Fruit fly (Drosophila melanogaster) whole organism, wandering third instar larva: ENCODE results near the gene CG6576.

Source experiments
- CG9705 ChIP-seq: fragments of 200-800 bp; sonication (Bioruptor generic); optimal IDR thresholded peaks from 2 replicates; lab custom pipeline; 2018; ENCODE audit warnings: missing biosample characterization, mild to moderate bottlenecking, missing genetic modification characterization
- Hnf4 ChIP-seq: fragments of 200-800 bp; sonication (Bioruptor generic); optimal IDR thresholded peaks from 2 replicates; lab custom pipeline; 2016; ENCODE audit warnings: missing biosample characterization, mild to moderate bottlenecking, missing genetic modification characterization
- Hr78 ChIP-seq: fragments of >200 bp; optimal IDR thresholded peaks from 2 replicates; lab custom pipeline; 2017; ENCODE audit warnings: missing biosample characterization, missing genetic modification characterization
- Jra ChIP-seq: sonication (Bioruptor generic); optimal IDR thresholded peaks from 2 replicates; lab custom pipeline; 2016; ENCODE audit warnings: missing biosample characterization, missing genetic modification characterization
- foxo ChIP-seq, 2 experiments: fragments of 200-800 bp; sonication (Bioruptor generic); optimal IDR thresholded peaks; 2 replicates in 1 of 2; 3 replicates in 1 of 2; lab custom pipeline; 2016 to 2017; ENCODE audit warnings: missing biosample characterization in 2 of 2, missing genetic modification characterization in 2 of 2

dm6 chr3L:8787240-8787639 is 31.5 kb downstream of the CG6576 start:
- TF ChIP-seq Hnf4 (GFP tag; lab: Kevin White, UChicago) (no peak), CG9705 (GFP tag; lab: Kevin White, UChicago) (no peak), Jra (GFP tag; lab: Kevin White, UChicago) (no peak), foxo (GFP tag; optimal IDR thresholded peaks at IDR 0.05; lab: Kevin White, UChicago) (no peak), Hr78 (GFP tag; lab: Kevin White, UChicago) (no peak)
